Fruit fly (Drosophila melanogaster) whole organism: ENCODE measurements around the gene CG12535.

Source experiments
- CG8478 ChIP-seq: fragments of >200 bp; optimal IDR thresholded peaks from 2 replicates; lab custom pipeline; 2018; ENCODE audit warnings: inconsistent platforms
- Dll ChIP-seq: fragments of >200 bp; optimal IDR thresholded peaks from 2 replicates; lab custom pipeline; 2017
- pan ChIP-seq: fragments of >200 bp; optimal IDR thresholded peaks from 2 replicates; lab custom pipeline; 2017
- psq ChIP-seq: fragments of >200 bp; optimal IDR thresholded peaks from 2 replicates; lab custom pipeline; 2017
- usp ChIP-seq: fragments of >200 bp; optimal IDR thresholded peaks from 2 replicates; lab custom pipeline; 2017; ENCODE audit warnings: missing biosample characterization, missing genetic modification characterization, mixed read lengths

DNA sequence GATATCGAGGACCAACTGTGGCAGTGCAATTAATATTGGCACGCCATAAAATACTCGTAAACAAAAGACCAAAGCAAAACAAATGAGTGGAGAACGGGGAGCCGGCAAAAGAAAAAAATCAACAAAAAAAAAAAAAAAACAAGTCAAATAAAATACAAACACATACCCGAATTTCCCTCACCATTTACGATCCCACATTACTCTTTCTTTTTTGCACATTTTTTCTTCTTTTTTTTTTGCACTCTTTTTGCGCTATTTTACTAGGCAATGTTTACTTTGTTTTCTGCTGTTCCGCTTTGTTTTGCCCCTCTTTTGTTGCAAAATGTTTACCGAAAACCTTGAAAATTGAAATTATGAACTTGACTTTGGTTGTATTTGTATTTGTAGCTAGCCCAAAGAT is 2.1 kb downstream of the CG12535 start:
- TF ChIP-seq CG8478 = no peak
- no peak for TF ChIP-seq psq (lab: Kevin White, UChicago)
- no peak for TF ChIP-seq Dll (lab: Kevin White, UChicago)
- TF ChIP-seq pan (lab: Kevin White, UChicago) = no peak
- no peak for TF ChIP-seq usp (GFP tag; lab: Kevin White, UChicago)
